Worm (Caenorhabditis elegans): Measurements from ENCODE around the gene Y4C6B.1.

DNA sequence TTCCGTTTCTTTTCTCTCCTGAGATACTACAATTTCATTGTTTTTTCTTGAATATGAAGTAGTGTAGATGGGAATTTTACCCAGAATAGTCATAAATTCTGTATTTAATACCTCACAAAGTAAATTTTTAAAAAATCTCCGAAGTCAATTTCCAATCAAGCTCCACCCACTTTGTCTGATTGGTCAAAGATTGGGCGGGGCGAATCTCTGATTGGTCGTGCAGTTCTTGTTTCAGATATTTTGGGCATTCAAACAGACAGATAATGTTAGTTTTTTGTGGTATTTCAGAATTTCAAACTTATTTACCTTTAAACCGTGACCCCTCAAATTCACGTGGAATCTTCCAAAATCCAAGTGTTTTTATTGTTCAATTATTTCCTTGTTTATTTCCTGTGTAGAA, 6.2 kb downstream of the Y4C6B.1 start, which contains the start of gene F41H10.5:
- no peak for TF ChIP-seq ref-1 (GFP tag; conservative IDR thresholded peaks at IDR 0.05)
- TF ChIP-seq tab-1 (GFP tag; IDR thresholded peaks at IDR 0.05), result no peak
- no peak for TF ChIP-seq ztf-29 (GFP tag; IDR thresholded peaks at IDR 0.05)
- TF ChIP-seq flt-1 (GFP tag; IDR thresholded peaks at IDR 0.05), result no peak

Measured in whole organism, midembryonic.